Worm (Caenorhabditis elegans) whole organism, L4 larva: ENCODE results near the gene slc-17.3.

ENCODE experiments used
- F10B5.3 ChIP-seq: sonication (generic microtip); optimal IDR thresholded peaks from 2 replicates; lab custom pipeline; 2016; ENCODE audit warnings: mild to moderate bottlenecking, missing genetic modification characterization, missing compliant biosample characterization
- F44E2.7 ChIP-seq: fragments of 200-800 bp; sonication (Bioruptor generic); IDR thresholded peaks from 2 replicates; pipeline ENCODE4 v2.1.2; 2022; ENCODE audit warnings: missing genetic modification characterization, missing compliant biosample characterization
- fos-1 ChIP-seq: fragments of 150-350 bp; optimal IDR thresholded peaks from 2 replicates; lab custom pipeline; 2014; ENCODE audit warnings: missing biosample characterization, missing genetic modification characterization
- pqm-1 ChIP-seq: sonication (generic microtip); optimal IDR thresholded peaks from 2 replicates; lab custom pipeline; 2017; ENCODE audit warnings: missing biosample characterization, missing genetic modification characterization
- snpc-4 ChIP-seq: fragments of 150-350 bp; optimal IDR thresholded peaks from 2 replicates; lab custom pipeline; 2014; ENCODE audit warnings: missing biosample characterization, missing genetic modification characterization

- TF ChIP-seq F44E2.7 (GFP tag; lab: Robert Waterston, UW) (no peak), fos-1 (no peak), snpc-4 (tag; lab: Kevin White, UChicago) (no peak), pqm-1 (tag; lab: Kevin White, UChicago) (no peak), F10B5.3 (tag; lab: Kevin White, UChicago) (no peak)
Observed at ce11 chrIII:7837567-7837966, 27.5 kb downstream of the slc-17.3 start.
